Worm (Caenorhabditis elegans) whole organism, L2 larva: ENCODE measurements around the gene clec-198.

Source experiments
- ceh-16 ChIP-seq: fragments of 150-350 bp; optimal IDR thresholded peaks from 2 replicates; lab custom pipeline; 2014; ENCODE audit warnings: missing biosample characterization, missing genetic modification characterization
- nhr-12 ChIP-seq: fragments of 150-350 bp; optimal IDR thresholded peaks from 2 replicates; lab custom pipeline; 2014; ENCODE audit warnings: missing biosample characterization, missing genetic modification characterization
- unc-55 ChIP-seq: fragments of 150-350 bp; sonication (generic microtip); optimal IDR thresholded peaks from 3 replicates; lab custom pipeline; 2014; ENCODE audit warnings: missing biosample characterization, missing genetic modification reagents, missing genetic modification characterization
- unc-62 ChIP-seq: fragments of 150-350 bp; optimal IDR thresholded peaks from 2 replicates; lab custom pipeline; 2014; ENCODE audit warnings: missing biosample characterization, missing genetic modification reagents, missing genetic modification characterization

DNA sequence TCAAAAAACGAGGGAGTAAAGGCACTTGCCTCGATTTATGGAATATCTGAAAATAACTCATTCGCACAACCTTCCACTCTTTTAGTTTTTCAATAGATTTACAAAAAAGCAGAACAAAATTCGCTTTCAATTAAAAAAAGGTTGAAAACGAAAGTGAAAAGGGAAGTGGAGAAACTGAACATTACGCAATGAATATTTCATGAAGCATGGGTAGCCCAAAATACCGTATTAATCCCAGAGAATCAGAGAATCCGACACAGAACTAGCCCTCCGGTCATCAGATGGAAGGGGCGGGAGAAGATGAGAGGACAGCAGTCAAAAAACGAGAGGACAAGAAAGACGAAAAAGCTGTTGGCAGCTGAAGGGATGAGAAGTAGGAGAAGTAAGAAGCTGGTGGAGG lies 24.5 kb downstream of the clec-198 start, which contains the start of gene C30H6.5:
- TF ChIP-seq unc-62 (no peak), unc-55 (GFP tag; lab: Kevin White, UChicago) (no peak), nhr-12 (tag; lab: Kevin White, UChicago) (no peak), ceh-16 (tag; lab: Kevin White, UChicago) (no peak)
